Fruit fly (Drosophila melanogaster): ENCODE results near the gene CG18641.

CG18641 gene

DNA sequence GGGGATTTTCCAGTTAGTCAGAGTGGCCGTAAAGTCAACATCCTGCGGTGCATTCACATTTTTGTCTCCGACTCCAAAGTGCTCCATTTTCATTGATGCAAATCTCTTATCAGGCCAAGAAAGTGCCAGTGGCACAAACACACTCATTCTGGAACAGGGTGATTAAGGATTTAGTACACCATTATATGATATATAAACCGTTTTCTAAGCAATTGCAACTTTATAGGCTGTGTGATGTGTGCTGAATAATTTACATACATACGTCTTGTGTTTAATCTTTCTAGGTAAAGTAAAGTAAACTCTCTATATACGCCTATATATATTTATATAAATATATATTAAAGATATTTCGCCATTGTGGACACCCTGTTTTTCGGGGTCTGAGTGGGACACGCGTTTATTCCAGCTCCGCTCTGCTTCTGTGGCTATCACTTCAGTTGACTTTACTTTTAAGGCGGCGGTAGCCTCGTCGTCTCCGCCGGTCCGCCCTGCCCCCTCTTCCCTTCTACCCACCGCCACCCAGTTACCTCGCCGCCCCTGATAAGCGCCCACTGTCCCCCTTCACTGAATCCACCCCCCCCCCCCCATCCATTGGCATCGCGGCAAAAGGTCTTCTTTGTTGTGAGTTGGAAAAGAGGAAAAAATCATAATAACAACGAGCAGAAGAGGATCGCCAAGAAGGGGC lies 17.8 kb upstream of the CG18641 start (continued):
- TF ChIP-seq Met (GFP tag; optimal IDR thresholded peaks at IDR 0.05) (no peak), vri (GFP tag; optimal IDR thresholded peaks at IDR 0.05) (peak; percentile 10), Hr39 (GFP tag; optimal IDR thresholded peaks at IDR 0.05) (no peak), ss (GFP tag; optimal IDR thresholded peaks at IDR 0.05) (peak; percentile 24 to 37), CG10669 (GFP tag; optimal IDR thresholded peaks at IDR 0.05) (peak; percentile 71), CG6792 (GFP tag; optimal IDR thresholded peaks at IDR 0.05) (peak; percentile 29), CG9139 (GFP tag; optimal IDR thresholded peaks at IDR 0.05) (peak; percentile 32), OdsH (GFP tag; optimal IDR thresholded peaks at IDR 0.05) (peak; percentile 77), CG11762 (GFP tag; optimal IDR thresholded peaks at IDR 0.05; ENCODE audit: insufficient read depth) (peak; percentile 64), CG11902 (GFP tag; optimal IDR thresholded peaks at IDR 0.05) (no peak), CG6854 (GFP tag; optimal IDR thresholded peaks at IDR 0.05) (no peak), cyc (GFP tag; optimal IDR thresholded peaks at IDR 0.05) (no peak), CG4318 (GFP tag; optimal IDR thresholded peaks at IDR 0.05) (no peak), CG6276 (GFP tag; optimal IDR thresholded peaks at IDR 0.05) (peak; percentile 42), Hr38 (GFP tag; optimal IDR thresholded peaks at IDR 0.05) (no peak), CG3032 (tag; optimal IDR thresholded peaks at IDR 0.05) (peak; percentile 76), CG6808 (GFP tag; optimal IDR thresholded peaks at IDR 0.05) (peak; percentile 43), CG8632 (GFP tag; optimal IDR thresholded peaks at IDR 0.05) (peak; percentile 62), Lpt (GFP tag; optimal IDR thresholded peaks at IDR 0.05) (no peak)

DNA sequence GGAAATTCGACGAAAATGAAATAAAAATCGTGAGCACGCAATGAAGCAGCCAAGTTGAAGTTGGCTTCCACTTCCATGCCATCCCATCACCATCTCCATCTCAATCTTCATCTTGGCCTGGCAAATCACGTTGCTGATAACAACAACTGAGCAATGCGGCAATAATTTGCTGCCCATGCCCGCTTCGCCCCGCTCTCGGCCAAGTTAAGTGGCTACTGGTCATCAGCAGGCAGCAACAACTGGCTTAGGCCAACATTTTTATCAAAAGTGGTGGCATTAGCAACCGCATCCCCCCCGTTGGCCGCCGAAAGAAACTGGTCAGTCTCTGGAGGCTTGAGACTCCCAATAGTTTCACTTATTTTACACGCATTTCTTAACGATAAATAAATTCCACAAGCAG lies 15.1 kb upstream of the CG18641 start:
- TF ChIP-seq CG31627 (GFP tag; optimal IDR thresholded peaks at IDR 0.05) (no peak), CG9139 (GFP tag; optimal IDR thresholded peaks at IDR 0.05) (no peak), Ets21C (GFP tag; optimal IDR thresholded peaks at IDR 0.05) (no peak), CG11902 (GFP tag; optimal IDR thresholded peaks at IDR 0.05) (no peak), Eip78C (GFP tag) (no peak), dac (GFP tag; optimal IDR thresholded peaks at IDR 0.05) (no peak), CG16779 (tag; optimal IDR thresholded peaks at IDR 0.05) (no peak), Hr38 (GFP tag; optimal IDR thresholded peaks at IDR 0.05) (no peak), achi (GFP tag; optimal IDR thresholded peaks at IDR 0.05) (no peak), Ets96B (tag; optimal IDR thresholded peaks at IDR 0.05) (no peak), eg (GFP tag; IDR thresholded peaks at IDR 0.05) (no peak), CG8119 (GFP tag; IDR thresholded peaks at IDR 0.05) (no peak), CG7368 (GFP tag; optimal IDR thresholded peaks at IDR 0.05) (no peak), Sox15 (GFP tag; optimal IDR thresholded peaks at IDR 0.05) (no peak)

DNA sequence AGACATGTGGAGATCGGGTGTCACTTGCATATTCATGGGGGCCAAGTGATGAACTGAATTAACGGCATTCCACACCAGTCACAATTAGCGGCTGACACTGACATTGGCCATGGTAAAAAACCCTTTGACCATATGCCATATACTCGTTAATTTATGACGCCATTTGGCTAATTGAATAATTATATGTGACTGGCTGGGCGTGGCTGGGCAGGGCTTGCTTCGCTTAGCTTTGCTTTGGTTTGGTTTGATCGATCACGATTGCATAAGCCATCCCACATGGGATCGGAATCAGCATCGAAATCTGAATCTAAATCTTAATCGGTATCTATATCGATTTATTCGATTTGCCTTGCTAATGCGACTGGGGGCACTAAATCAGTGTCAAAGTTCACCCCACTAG lies 14.5 kb upstream of the CG18641 start:
- TF ChIP-seq Blimp-1 (GFP tag; optimal IDR thresholded peaks at IDR 0.05) (no peak), CG6808 (GFP tag; optimal IDR thresholded peaks at IDR 0.05) (no peak), CG7368 (GFP tag; optimal IDR thresholded peaks at IDR 0.05) (no peak), CG31627 (GFP tag; optimal IDR thresholded peaks at IDR 0.05) (no peak), spab (GFP tag; optimal IDR thresholded peaks at IDR 0.05) (no peak), Hr38 (GFP tag; optimal IDR thresholded peaks at IDR 0.05) (no peak), CG6163 (GFP tag; IDR thresholded peaks at IDR 0.05) (no peak), Hr4 (GFP tag; optimal IDR thresholded peaks at IDR 0.05) (no peak), CG1621 (tag; optimal IDR thresholded peaks at IDR 0.05) (no peak), achi (GFP tag; optimal IDR thresholded peaks at IDR 0.05) (no peak)

DNA sequence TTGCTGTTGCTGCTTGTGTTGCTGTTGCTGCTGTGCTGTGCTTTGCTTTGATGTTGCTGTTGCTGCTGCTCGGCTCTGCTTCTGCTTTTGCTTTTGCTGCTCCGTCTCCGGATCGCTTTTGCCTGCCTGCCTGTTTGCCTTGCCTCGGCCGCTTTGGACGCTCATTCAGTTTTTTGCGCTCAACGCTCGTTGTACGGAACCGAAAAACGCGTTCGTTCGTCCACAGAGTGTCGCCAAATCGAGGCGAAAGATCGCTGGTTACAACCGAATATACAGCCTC lies 13.0 kb upstream of the CG18641 start, which contains the start of gene dpp:
dpp (plus strand) TSS at position 164 of the 280 bp plus-strand sequence.
- TF ChIP-seq CG3919 (GFP tag; optimal IDR thresholded peaks at IDR 0.05) (peak; percentile 36), CG4318 (GFP tag; optimal IDR thresholded peaks at IDR 0.05) (no peak), Met (GFP tag; optimal IDR thresholded peaks at IDR 0.05) (no peak), CG6808 (GFP tag; optimal IDR thresholded peaks at IDR 0.05) (no peak), Smox (GFP tag; optimal IDR thresholded peaks at IDR 0.05) (no peak), ss (GFP tag; optimal IDR thresholded peaks at IDR 0.05) (no peak), fd85E (GFP tag; optimal IDR thresholded peaks at IDR 0.05) (no peak), CG8632 (GFP tag; optimal IDR thresholded peaks at IDR 0.05) (no peak), pdm3 (GFP tag; optimal IDR thresholded peaks at IDR 0.05) (no peak), CG8319 (GFP tag; optimal IDR thresholded peaks at IDR 0.05) (no peak), CG6163 (GFP tag; IDR thresholded peaks at IDR 0.05) (0 out of 3 replicates have a peak, but pooled peaks have one; percentile 25), svp (GFP tag) (peak; percentile 32)
